Worm (Caenorhabditis elegans): Measurements from ENCODE around the gene F16G10.14.

- peak; percentile 75 for TF ChIP-seq blmp-1 (tag; optimal IDR thresholded peaks at IDR 0.05)
- TF ChIP-seq fkh-10 (GFP tag; optimal IDR thresholded peaks at IDR 0.05) = no peak
- TF ChIP-seq dsc-1 (tag; optimal IDR thresholded peaks at IDR 0.05) = no peak
- TF ChIP-seq ceh-82 (tag; optimal IDR thresholded peaks at IDR 0.05) = no peak
- no peak for TF ChIP-seq nhr-76 (tag; optimal IDR thresholded peaks at IDR 0.05)
- TF ChIP-seq nhr-71 (tag; optimal IDR thresholded peaks at IDR 0.05) = peak; percentile 37
These were observed 43.5 kb upstream of the F16G10.14 start for ce11 chrII:2442243-2442642.
